Fruit fly (Drosophila melanogaster) whole organism, embryonic: ENCODE measurements around the gene CG13603.
A peak's percentile ranks its signal among the peaks of the same experiment; 100 is the strongest.

Experiments used
- BEAF-32 ChIP-seq: fragments of 200-800 bp; sonication (Bioruptor generic); optimal IDR thresholded peaks from 3 replicates; lab custom pipeline; 2017; ENCODE audit warnings: missing biosample characterization, missing genetic modification characterization, mild to moderate bottlenecking, moderate library complexity, missing genetic modification reagents
- Bgb ChIP-seq: fragments of 200-800 bp; sonication (Bioruptor generic); IDR thresholded peaks from 2 replicates; pipeline ENCODE4 v1.3.6; 2022; ENCODE audit warnings: missing biosample characterization, missing genetic modification characterization; ENCODE audit not compliant: partially characterized antibody
- CG11398 ChIP-seq: fragments of 200-800 bp; sonication (Bioruptor generic); optimal IDR thresholded peaks from 2 replicates; lab custom pipeline; 2016; ENCODE audit warnings: missing biosample characterization, missing genetic modification characterization
- CG12391 ChIP-seq: fragments of 200-800 bp; sonication (Bioruptor generic); optimal IDR thresholded peaks from 3 replicates; lab custom pipeline; 2018; ENCODE audit warnings: missing biosample characterization, mild to moderate bottlenecking, missing genetic modification characterization, moderate library complexity
- CG13287 ChIP-seq: fragments of 200-800 bp; sonication (Bioruptor generic); IDR thresholded peaks from 2 replicates; pipeline ENCODE4 v1.3.6; 2022; ENCODE audit warnings: missing biosample characterization, missing genetic modification characterization; ENCODE audit not compliant: partially characterized antibody
- CG14050 ChIP-seq: fragments of 200-800 bp; sonication (Bioruptor generic); IDR thresholded peaks from 3 replicates; pipeline ENCODE4 v1.3.6; 2022; ENCODE audit warnings: missing biosample characterization, missing genetic modification characterization
- CG15073 ChIP-seq: fragments of 200-800 bp; sonication (Bioruptor generic); optimal IDR thresholded peaks from 2 replicates; lab custom pipeline; 2016; ENCODE audit warnings: missing biosample characterization, missing genetic modification characterization
- CG15696 ChIP-seq: fragments of 200-800 bp; sonication (Bioruptor generic); optimal IDR thresholded peaks from 2 replicates; lab custom pipeline; 2019; ENCODE audit warnings: missing biosample characterization, mild to moderate bottlenecking, missing genetic modification characterization, moderate library complexity
- CG2116 ChIP-seq: fragments of 200-800 bp; sonication (Bioruptor generic); optimal IDR thresholded peaks from 3 replicates; lab custom pipeline; 2018; ENCODE audit warnings: missing biosample characterization, mild to moderate bottlenecking, missing genetic modification characterization
- CG2129 ChIP-seq: fragments of 200-800 bp; sonication (Bioruptor generic); IDR thresholded peaks from 2 replicates; pipeline ENCODE4 v1.3.6; 2022; ENCODE audit warnings: missing biosample characterization, missing genetic modification characterization; ENCODE audit not compliant: partially characterized antibody
- CG2199 ChIP-seq: fragments of 200-800 bp; sonication (Bioruptor generic); IDR thresholded peaks from 3 replicates; pipeline ENCODE4 v1.3.6; 2022; ENCODE audit warnings: missing biosample characterization, missing genetic modification characterization
- CG2202 ChIP-seq: fragments of 200-800 bp; sonication (Bioruptor generic); optimal IDR thresholded peaks from 2 replicates; lab custom pipeline; 2018; ENCODE audit warnings: missing biosample characterization, mild to moderate bottlenecking, missing genetic modification characterization
- CG30020 ChIP-seq: fragments of 200-800 bp; optimal IDR thresholded peaks from 2 replicates; lab custom pipeline; 2019; ENCODE audit warnings: missing biosample characterization, mild to moderate bottlenecking, missing genetic modification characterization, moderate library complexity
- CG30403 ChIP-seq: fragments of 200-800 bp; sonication (Bioruptor generic); optimal IDR thresholded peaks from 3 replicates; lab custom pipeline; 2016; ENCODE audit warnings: missing biosample characterization, missing genetic modification characterization
- CG3065 ChIP-seq: fragments of 200-800 bp; sonication (Bioruptor generic); optimal IDR thresholded peaks from 2 replicates; lab custom pipeline; 2016; ENCODE audit warnings: missing biosample characterization, missing genetic modification characterization
- CG32772 ChIP-seq: fragments of 200-800 bp; sonication (Bioruptor generic); IDR thresholded peaks from 2 replicates; pipeline ENCODE4 v1.3.6; 2022; ENCODE audit warnings: missing biosample characterization, missing genetic modification characterization
- CG4424 ChIP-seq: fragments of 200-800 bp; sonication (Bioruptor generic); optimal IDR thresholded peaks from 3 replicates; lab custom pipeline; 2016; ENCODE audit warnings: missing biosample characterization, missing genetic modification characterization
- CG6791 ChIP-seq: fragments of 200-800 bp; sonication (Bioruptor generic); IDR thresholded peaks from 3 replicates; pipeline ENCODE4 v1.3.6; 2022; ENCODE audit warnings: missing biosample characterization, missing genetic modification characterization; ENCODE audit not compliant: partially characterized antibody
- CG8478 ChIP-seq: fragments of >200 bp; optimal IDR thresholded peaks from 2 replicates; lab custom pipeline; 2018
- CTCF ChIP-seq: fragments of 200-800 bp; sonication (Bioruptor generic); optimal IDR thresholded peaks from 2 replicates; lab custom pipeline; 2017; ENCODE audit warnings: missing biosample characterization, mild to moderate bottlenecking, missing genetic modification characterization, moderate library complexity
- D ChIP-seq, 2 experiments: fragments of 200-800 bp in 1 of 2; fragments of >200 bp in 1 of 2; sonication (Bioruptor generic) in 1 of 2; optimal IDR thresholded peaks; 2 replicates in 1 of 2; 3 replicates in 1 of 2; lab custom pipeline; 2017; ENCODE audit warnings: mild to moderate bottlenecking in 1 of 2, missing biosample characterization in 1 of 2, missing genetic modification characterization in 1 of 2, missing genetic modification reagents in 1 of 2
- Dp ChIP-seq: fragments of 200-800 bp; sonication (Bioruptor generic); optimal IDR thresholded peaks from 2 replicates; lab custom pipeline; 2018; ENCODE audit warnings: missing biosample characterization, mild to moderate bottlenecking, missing genetic modification characterization, moderate library complexity
- E2f2 ChIP-seq: fragments of 200-800 bp; sonication (Bioruptor generic); IDR thresholded peaks from 2 replicates; pipeline ENCODE4 v1.3.6; 2022; ENCODE audit warnings: missing biosample characterization, missing genetic modification characterization
- H15 ChIP-seq: fragments of 200-800 bp; sonication (Bioruptor generic); IDR thresholded peaks from 3 replicates; pipeline ENCODE4 v1.3.6; 2022; ENCODE audit warnings: missing biosample characterization, missing genetic modification characterization
- Hmx ChIP-seq: fragments of 200-800 bp; sonication (Bioruptor generic); optimal IDR thresholded peaks from 2 replicates; lab custom pipeline; 2016; ENCODE audit warnings: missing biosample characterization, missing genetic modification characterization
- Max ChIP-seq: fragments of 200-800 bp; sonication (Bioruptor generic); optimal IDR thresholded peaks from 2 replicates; lab custom pipeline; 2016; ENCODE audit warnings: missing biosample characterization, mild to moderate bottlenecking, missing genetic modification characterization
- Neu2 ChIP-seq: fragments of 200-800 bp; sonication (Bioruptor generic); optimal IDR thresholded peaks from 3 replicates; lab custom pipeline; 2016; ENCODE audit warnings: missing biosample characterization, missing genetic modification characterization, borderline replicate concordance
- Sin3A ChIP-seq: fragments of >200 bp; optimal IDR thresholded peaks from 2 replicates; lab custom pipeline; 2018
- Sry-δ ChIP-seq: fragments of 200-800 bp; sonication (Bioruptor generic); optimal IDR thresholded peaks from 2 replicates; lab custom pipeline; 2016; ENCODE audit warnings: missing biosample characterization, missing genetic modification characterization
- Taf1 ChIP-seq: fragments of 200-800 bp; sonication (Bioruptor generic); IDR thresholded peaks from 2 replicates; pipeline ENCODE4 v1.3.6; 2022; ENCODE audit warnings: missing biosample characterization, missing genetic modification characterization
- Tbp ChIP-seq: fragments of >200 bp; optimal IDR thresholded peaks from 2 replicates; lab custom pipeline; 2018; ENCODE audit warnings: missing biosample characterization, missing genetic modification characterization
- amos ChIP-seq: fragments of 200-800 bp; sonication (Bioruptor generic); IDR thresholded peaks from 2 replicates; pipeline ENCODE4 v1.3.6; 2022; ENCODE audit warnings: missing biosample characterization, missing genetic modification characterization; ENCODE audit not compliant: partially characterized antibody
- dimm ChIP-seq: fragments of 200-800 bp; sonication (Bioruptor generic); IDR thresholded peaks from 2 replicates; pipeline ENCODE4 v1.3.6; 2022; ENCODE audit warnings: missing biosample characterization, missing genetic modification characterization
- dysf ChIP-seq: fragments of 200-800 bp; sonication (Bioruptor generic); IDR thresholded peaks from 3 replicates; pipeline ENCODE4 v1.3.6; 2022; ENCODE audit warnings: missing biosample characterization, missing genetic modification characterization
- gro ChIP-seq: fragments of 200-800 bp; sonication (Bioruptor generic); optimal IDR thresholded peaks from 2 replicates; lab custom pipeline; 2016; ENCODE audit warnings: missing biosample characterization, missing genetic modification characterization
- insv ChIP-seq, 2 experiments: fragments of 200-800 bp; sonication (Bioruptor generic); optimal IDR thresholded peaks; 3 replicates each; lab custom pipeline; 2016 to 2018; ENCODE audit warnings: missing biosample characterization in 2 of 2, missing genetic modification characterization in 2 of 2
- lilli ChIP-seq: fragments of 200-800 bp; sonication (Bioruptor generic); optimal IDR thresholded peaks from 3 replicates; lab custom pipeline; 2016; ENCODE audit warnings: missing biosample characterization, missing genetic modification characterization
- onecut ChIP-seq: fragments of 200-800 bp; sonication (Bioruptor generic); IDR thresholded peaks from 2 replicates; pipeline ENCODE4 v1.3.6; 2022; ENCODE audit warnings: missing biosample characterization, missing genetic modification characterization
- p53 ChIP-seq: fragments of 200-800 bp; sonication (Bioruptor generic); optimal IDR thresholded peaks from 2 replicates; lab custom pipeline; 2016; ENCODE audit warnings: missing biosample characterization, missing genetic modification characterization
- phol ChIP-seq: fragments of 200-800 bp; sonication (Bioruptor generic); optimal IDR thresholded peaks from 3 replicates; lab custom pipeline; 2018; ENCODE audit warnings: missing biosample characterization, mild to moderate bottlenecking, missing genetic modification characterization, moderate library complexity
- pros ChIP-seq: fragments of 200-800 bp; sonication (Bioruptor generic); optimal IDR thresholded peaks from 3 replicates; lab custom pipeline; 2019; ENCODE audit warnings: missing biosample characterization, mild to moderate bottlenecking, missing genetic modification characterization, moderate library complexity
- pzg ChIP-seq: fragments of 200-800 bp; sonication (Bioruptor generic); optimal IDR thresholded peaks from 3 replicates; lab custom pipeline; 2018; ENCODE audit warnings: missing biosample characterization, mild to moderate bottlenecking, missing genetic modification characterization, moderate library complexity
- sc ChIP-seq, 3 experiments: fragments of >200 bp in 2 of 3; fragments of 200-800 bp in 1 of 3; sonication (Bioruptor generic) in 1 of 3; optimal IDR thresholded peaks; 2 replicates in 2 of 3; 3 replicates in 1 of 3; lab custom pipeline; 2017; ENCODE audit warnings: mild to moderate bottlenecking in 1 of 3, missing biosample characterization in 1 of 3, missing genetic modification characterization in 1 of 3, missing genetic modification reagents in 1 of 3
- sob ChIP-seq: fragments of 200-800 bp; sonication (Bioruptor generic); IDR thresholded peaks from 2 replicates; pipeline ENCODE4 v1.3.6; 2022; ENCODE audit warnings: missing biosample characterization, missing genetic modification characterization
- sug ChIP-seq: fragments of 200-800 bp; optimal IDR thresholded peaks from 2 replicates; lab custom pipeline; 2019; ENCODE audit warnings: missing biosample characterization, mild to moderate bottlenecking, missing genetic modification characterization, moderate library complexity
- tll ChIP-seq, 2 experiments: fragments of 200-800 bp in 1 of 2; fragments of >200 bp in 1 of 2; sonication (Bioruptor generic) in 1 of 2; optimal IDR thresholded peaks; 2 replicates each; lab custom pipeline; 2017 to 2019; ENCODE audit warnings: missing biosample characterization in 2 of 2, missing genetic modification characterization in 2 of 2, mild to moderate bottlenecking in 1 of 2, moderate library complexity in 1 of 2
- zen ChIP-seq: fragments of 200-800 bp; sonication (Bioruptor generic); optimal IDR thresholded peaks from 3 replicates; lab custom pipeline; 2018; ENCODE audit warnings: missing biosample characterization, mild to moderate bottlenecking, missing genetic modification characterization, moderate library complexity

The CG13603 gene

dm6 chr3R:23986479-23986930 lies at the start of gene CG13603, which contains the start of gene CG5902 (continued):
- no peak for TF ChIP-seq p53 (GFP tag; lab: Kevin White, UChicago)
- TF ChIP-seq tll (GFP tag; optimal IDR thresholded peaks at IDR 0.05; lab: Kevin White, UChicago), result no peak

- no peak for TF ChIP-seq dimm (GFP tag; lab: Robert Waterston, UW)
- TF ChIP-seq CG32772 (GFP tag; lab: Robert Waterston, UW), result peak; percentile 59
- TF ChIP-seq CG15696 (tag; lab: Kevin White, UChicago), result peak; percentile 8
- peak; percentile 37 for TF ChIP-seq CG30020 (tag; lab: Kevin White, UChicago)
- TF ChIP-seq CG2199 (GFP tag; lab: Robert Waterston, UW), result 0 out of 3 replicates have a peak, but pooled peaks have one; percentile 21
- TF ChIP-seq sob (GFP tag; lab: Robert Waterston, UW), result 0 out of 2 replicates have a peak, but pooled peaks have one; percentile 47
- TF ChIP-seq onecut (GFP tag; lab: Robert Waterston, UW), result peak; percentile 21; the same call in 1 of the 2 replicates
- TF ChIP-seq insv (GFP tag; optimal IDR thresholded peaks at IDR 0.05; lab: Kevin White, UChicago), result peak in 1 of 2 experiments; percentile 22
- TF ChIP-seq CG8478 (lab: Kevin White, UChicago), result no peak
- peak; percentile 50 for TF ChIP-seq CG12391 (tag; lab: Kevin White, UChicago)
- TF ChIP-seq CG30403, result peak; percentile 10
- TF ChIP-seq CG13287 (GFP tag; lab: Robert Waterston, UW), result peak; percentile 49
- TF ChIP-seq Bgb, result peak; percentile 38; the same call in 1 of the 2 replicates
- peak; percentile 45 for TF ChIP-seq Dp (GFP tag; lab: Kevin White, UChicago)
- TF ChIP-seq CG4424, result peak; percentile 25
- TF ChIP-seq Tbp (GFP tag; lab: Kevin White, UChicago), result peak; percentile 62
- TF ChIP-seq gro, result peak; percentile 22
- TF ChIP-seq CG11398 (GFP tag; lab: Kevin White, UChicago), result no peak
- peak; percentile 56 for TF ChIP-seq E2f2
- TF ChIP-seq zen (tag; lab: Kevin White, UChicago), result peak; percentile 0
- TF ChIP-seq CG2116 (GFP tag; lab: Kevin White, UChicago), result peak; percentile 62
- peak; percentile 46 for TF ChIP-seq Max (GFP tag; lab: Kevin White, UChicago)
- TF ChIP-seq Taf1 (GFP tag; lab: Robert Waterston, UW), result no peak
- TF ChIP-seq Sry-δ (GFP tag; lab: Kevin White, UChicago), result peak; percentile 37
- TF ChIP-seq CG15073 (GFP tag; lab: Kevin White, UChicago), result no peak
- no peak for TF ChIP-seq D (optimal IDR thresholded peaks at IDR 0.05; lab: Kevin White, UChicago)
- peak; percentile 35 for TF ChIP-seq D (GFP tag; optimal IDR thresholded peaks at IDR 0.05; lab: Kevin White, UChicago)
- no peak for TF ChIP-seq sc (optimal IDR thresholded peaks at IDR 0.05; lab: Kevin White, UChicago)
- no peak for TF ChIP-seq sc (GFP tag; optimal IDR thresholded peaks at IDR 0.05; lab: Kevin White, UChicago)
- no peak for TF ChIP-seq CG2202 (tag; lab: Kevin White, UChicago)
- no peak for TF ChIP-seq H15 (GFP tag; lab: Robert Waterston, UW)
- TF ChIP-seq lilli, result peak; percentile 15
- no peak for TF ChIP-seq dysf (GFP tag; lab: Robert Waterston, UW)
- TF ChIP-seq sug (tag; lab: Kevin White, UChicago), result peak; percentile 22
- peak; percentile 56 for TF ChIP-seq phol (tag; lab: Kevin White, UChicago)
- peak; percentile 35 for TF ChIP-seq amos (GFP tag; lab: Robert Waterston, UW)
- TF ChIP-seq Sin3A (lab: Kevin White, UChicago), result peak; percentile 81
- TF ChIP-seq CG3065 (GFP tag; lab: Kevin White, UChicago), result peak; percentile 7
- no peak for TF ChIP-seq Neu2 (GFP tag; lab: Kevin White, UChicago)
- no peak for TF ChIP-seq CG6791 (GFP tag; lab: Robert Waterston, UW)
- TF ChIP-seq Hmx (GFP tag; lab: Kevin White, UChicago), result no peak
- TF ChIP-seq pzg, result peak; percentile 80
- TF ChIP-seq CG2129 (GFP tag; lab: Robert Waterston, UW), result no peak
- TF ChIP-seq pros (GFP tag; lab: Kevin White, UChicago), result no peak
- TF ChIP-seq BEAF-32 (GFP tag; lab: Kevin White, UChicago), result peak; percentile 56
- no peak for TF ChIP-seq CG14050 (GFP tag; lab: Robert Waterston, UW)
- TF ChIP-seq CTCF (GFP tag; lab: Kevin White, UChicago), result peak; percentile 60
Observed at dm6 chr3R:24031825-24032523, 45.6 kb upstream of the CG13603 start, which contains the start of the genes KrT95D and Mettl3. TSS of gene KrT95D (minus strand) at chr3R:24031827. TSS of gene Mettl3 (plus strand) at chr3R:24032157.
